Fruit fly (Drosophila melanogaster): Measurements from ENCODE around the gene Pex23.

The Pex23 gene

dm6 chr3L:20309758-20310733 is 8.1 kb upstream of the Pex23 start (continued):
- TF ChIP-seq CG11085 (GFP tag; IDR thresholded peaks at IDR 0.05), result no peak
- no peak for TF ChIP-seq CG18599 (GFP tag; optimal IDR thresholded peaks at IDR 0.05)
- no peak for TF ChIP-seq Usf (GFP tag; optimal IDR thresholded peaks at IDR 0.05)
- peak; percentile 58 to 79 for TF ChIP-seq dpn (GFP tag; optimal IDR thresholded peaks at IDR 0.05)
- no peak for TF ChIP-seq gem (tag; optimal IDR thresholded peaks at IDR 0.05)
- TF ChIP-seq CG14667 (GFP tag; IDR thresholded peaks at IDR 0.05), result no peak
- no peak for TF ChIP-seq corto (GFP tag; optimal IDR thresholded peaks at IDR 0.05)
- no peak for TF ChIP-seq sima (GFP tag; optimal IDR thresholded peaks at IDR 0.05)
- TF ChIP-seq ara (GFP tag; IDR thresholded peaks at IDR 0.05), result peak; percentile 61; the same call in 1 of the 2 replicates

DNA sequence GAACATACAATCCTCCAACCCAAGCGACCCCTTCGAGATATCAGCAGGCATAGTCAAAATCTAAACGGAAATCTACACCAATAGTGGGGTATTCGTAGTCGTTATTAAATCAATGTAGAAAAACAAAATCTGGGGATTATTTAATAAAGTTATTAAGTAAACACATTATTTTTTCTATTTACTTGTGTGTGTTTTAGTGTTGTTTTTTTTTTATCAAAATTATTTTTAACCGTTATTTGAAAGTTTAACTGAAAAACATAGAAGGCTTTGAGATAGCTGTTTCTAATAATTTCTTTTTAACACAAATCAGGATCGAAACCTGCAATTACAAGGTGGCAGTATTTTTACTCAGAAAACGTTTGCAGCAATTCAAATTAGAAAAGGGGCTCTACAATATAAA is 7.4 kb upstream of the Pex23 start, which contains the start of gene polo:
TSS of gene polo (plus strand) at position 301 of the 400 bp plus-strand sequence.
- TF ChIP-seq CG17385 (GFP tag; optimal IDR thresholded peaks at IDR 0.05) (no peak), br (optimal IDR thresholded peaks at IDR 0.05) (no peak), HLH54F (GFP tag; optimal IDR thresholded peaks at IDR 0.05) (no peak), crol (GFP tag; IDR thresholded peaks at IDR 0.05) (no peak), CG11723 (GFP tag; optimal IDR thresholded peaks at IDR 0.05) (no peak), CG34376 (GFP tag; optimal IDR thresholded peaks at IDR 0.05) (no peak), CG10462 (GFP tag; optimal IDR thresholded peaks at IDR 0.05) (no peak), Sin3A (optimal IDR thresholded peaks at IDR 0.05) (no peak), CG14860 (GFP tag; IDR thresholded peaks at IDR 0.05; ENCODE audit: partially characterized antibody) (no peak), E2f2 (GFP tag; IDR thresholded peaks at IDR 0.05) (no peak), CG34224 (GFP tag; IDR thresholded peaks at IDR 0.05; ENCODE audit: partially characterized antibody) (no peak), CG4424 (GFP tag; optimal IDR thresholded peaks at IDR 0.05) (no peak), Chrac-16 (GFP tag; optimal IDR thresholded peaks at IDR 0.05) (no peak), CG8359 (GFP tag; optimal IDR thresholded peaks at IDR 0.05; ENCODE audit: borderline replicate concordance) (no peak), CG42726 (GFP tag; IDR thresholded peaks at IDR 0.05; ENCODE audit: partially characterized antibody) (no peak), vfl (GFP tag; optimal IDR thresholded peaks at IDR 0.05) (no peak), lov (optimal IDR thresholded peaks at IDR 0.05) (no peak), lov (GFP tag; IDR thresholded peaks at IDR 0.05) (no peak), eyg (GFP tag; optimal IDR thresholded peaks at IDR 0.05) (no peak)

- TF ChIP-seq CG15073 (GFP tag; optimal IDR thresholded peaks at IDR 0.05), result no peak
- TF ChIP-seq Aef1 (GFP tag; IDR thresholded peaks at IDR 0.05), result no peak
- TF ChIP-seq CG14014 (GFP tag; IDR thresholded peaks at IDR 0.05), result no peak
- no peak for TF ChIP-seq CG10209 (GFP tag; optimal IDR thresholded peaks at IDR 0.05)
- TF ChIP-seq zf30C (GFP tag; optimal IDR thresholded peaks at IDR 0.05), result peak; percentile 53
- TF ChIP-seq Antp (GFP tag; optimal IDR thresholded peaks at IDR 0.05), result no peak
- TF ChIP-seq CG9609 (GFP tag; optimal IDR thresholded peaks at IDR 0.05), result no peak
- TF ChIP-seq CG42726 (GFP tag; IDR thresholded peaks at IDR 0.05; ENCODE audit: partially characterized antibody), result 0 out of 2 replicates have a peak, but pooled peaks have one; percentile 42
- TF ChIP-seq p53 (GFP tag; optimal IDR thresholded peaks at IDR 0.05), result no peak
- TF ChIP-seq CG14965 (GFP tag; optimal IDR thresholded peaks at IDR 0.05; ENCODE audit: borderline replicate concordance), result no peak
- TF ChIP-seq phol (tag; optimal IDR thresholded peaks at IDR 0.05), result no peak
- no peak for TF ChIP-seq CG1233 (GFP tag; optimal IDR thresholded peaks at IDR 0.05)
- no peak for TF ChIP-seq Xbp1 (GFP tag; optimal IDR thresholded peaks at IDR 0.05)
- no peak for TF ChIP-seq wor (GFP tag; IDR thresholded peaks at IDR 0.05)
- TF ChIP-seq maf-S (GFP tag; optimal IDR thresholded peaks at IDR 0.05), result no peak
- no peak for TF ChIP-seq CG6272 (GFP tag; IDR thresholded peaks at IDR 0.05)
- no peak for TF ChIP-seq Ssrp (tag; optimal IDR thresholded peaks at IDR 0.05)
- TF ChIP-seq Meics (GFP tag; optimal IDR thresholded peaks at IDR 0.05), result no peak
- no peak for TF ChIP-seq CG10565 (GFP tag; optimal IDR thresholded peaks at IDR 0.05)
- TF ChIP-seq pho (GFP tag; optimal IDR thresholded peaks at IDR 0.05), result no peak
- TF ChIP-seq NFAT (GFP tag; IDR thresholded peaks at IDR 0.05), result no peak
- no peak for TF ChIP-seq ash1 (GFP tag; optimal IDR thresholded peaks at IDR 0.05)
- no peak for TF ChIP-seq CG4424 (GFP tag; optimal IDR thresholded peaks at IDR 0.05)
Measured at dm6 chr3L:20306142-20306541, 4.2 kb upstream of the Pex23 start, which contains the start of gene CG32225. CG32225 (minus strand) TSS chr3L:20306283.
